Worm (Caenorhabditis elegans) whole organism, L4 larva: ENCODE data around the gene oac-53.

Experiments used
- D1046.2 ChIP-seq: fragments of 200-800 bp; sonication (Bioruptor generic); IDR thresholded peaks from 2 replicates; pipeline ENCODE4 v1.3.6; 2022; ENCODE audit warnings: missing genetic modification characterization, missing compliant biosample characterization
- F37D6.2 ChIP-seq: sonication (generic microtip); optimal IDR thresholded peaks from 2 replicates; lab custom pipeline; 2016; ENCODE audit warnings: mild to moderate bottlenecking, missing genetic modification characterization, missing compliant biosample characterization
- F44E2.7 ChIP-seq: fragments of 200-800 bp; sonication (Bioruptor generic); IDR thresholded peaks from 2 replicates; pipeline ENCODE4 v2.1.2; 2022; ENCODE audit warnings: missing genetic modification characterization, missing compliant biosample characterization
- R02D3.7 ChIP-seq: fragments of 150-350 bp; sonication (generic microtip); optimal IDR thresholded peaks from 3 replicates; lab custom pipeline; 2014; ENCODE audit warnings: missing biosample characterization, missing genetic modification characterization
- Y105C5A.15 ChIP-seq: fragments of 200-800 bp; sonication (Bioruptor generic); IDR thresholded peaks from 2 replicates; pipeline ENCODE4 v1.3.6; 2022; ENCODE audit warnings: missing genetic modification characterization, missing compliant biosample characterization
- aha-1 ChIP-seq: fragments of 150-350 bp; peaks from one replicate; lab custom pipeline; 2014; ENCODE audit warnings: missing biosample characterization, missing genetic modification characterization
- arid-1 ChIP-seq: fragments of 200-800 bp; sonication (Bioruptor generic); conservative IDR thresholded peaks from 2 replicates; pipeline ENCODE4 v1.3.6; 2022; ENCODE audit warnings: missing genetic modification reagents, missing genetic modification characterization, missing compliant biosample characterization
- ceh-44 ChIP-seq: fragments of 200-800 bp; sonication (Bioruptor generic); IDR thresholded peaks from 2 replicates; pipeline ENCODE4 v1.3.6; 2022; ENCODE audit warnings: missing genetic modification reagents, missing genetic modification characterization, missing compliant biosample characterization
- ceh-82 ChIP-seq: sonication (generic microtip); optimal IDR thresholded peaks from 2 replicates; lab custom pipeline; 2017; ENCODE audit warnings: missing biosample characterization, missing genetic modification characterization
- ctbp-1 ChIP-seq: fragments of 200-800 bp; sonication (Bioruptor generic); IDR thresholded peaks from 2 replicates; pipeline ENCODE4 v1.3.6; 2022; ENCODE audit warnings: missing genetic modification reagents, missing genetic modification characterization, missing compliant biosample characterization
- daf-16 ChIP-seq, 3 experiments: sonication (generic microtip); optimal IDR thresholded peaks; 2 replicates each; lab custom pipeline; 2016 to 2017; ENCODE audit warnings: missing genetic modification characterization in 3 of 3, missing genetic modification reagents in 3 of 3, mild to moderate bottlenecking in 2 of 3, missing compliant biosample characterization in 2 of 3, missing biosample characterization in 1 of 3, moderate library complexity in 1 of 3
- daf-19 ChIP-seq: fragments of 200-800 bp; sonication (Bioruptor generic); conservative IDR thresholded peaks from 2 replicates; pipeline ENCODE4 v1.3.6; 2022; ENCODE audit warnings: missing genetic modification characterization, missing compliant biosample characterization
- dmd-6 ChIP-seq: fragments of 200-800 bp; sonication (Bioruptor generic); IDR thresholded peaks from 2 replicates; pipeline ENCODE4 v1.3.6; 2022; ENCODE audit warnings: missing genetic modification reagents, missing genetic modification characterization, missing compliant biosample characterization
- dmd-8 ChIP-seq: fragments of 200-800 bp; sonication (Bioruptor generic); IDR thresholded peaks from 2 replicates; pipeline ENCODE4 v1.3.6; 2022; ENCODE audit warnings: missing genetic modification characterization, missing compliant biosample characterization
- duxl-1 ChIP-seq: sonication (generic microtip); optimal IDR thresholded peaks from 2 replicates; lab custom pipeline; 2016; ENCODE audit warnings: mild to moderate bottlenecking, missing genetic modification characterization, moderate library complexity, missing compliant biosample characterization; ENCODE audit not compliant: poor library complexity
- egl-43 ChIP-seq: fragments of 200-800 bp; sonication (Bioruptor generic); IDR thresholded peaks from 2 replicates; pipeline ENCODE4 v1.3.6; 2022; ENCODE audit warnings: missing genetic modification reagents, missing genetic modification characterization, missing compliant biosample characterization
- hif-1 ChIP-seq, 2 experiments: sonication (generic microtip); optimal IDR thresholded peaks; 2 replicates each; lab custom pipeline; 2016 to 2017; ENCODE audit warnings: missing compliant biosample characterization in 2 of 2, missing genetic modification characterization in 2 of 2, missing genetic modification reagents in 2 of 2, missing genotype in 2 of 2, mild to moderate bottlenecking in 1 of 2
- hlh-11 ChIP-seq: fragments of 200-800 bp; sonication (Bioruptor generic); optimal IDR thresholded peaks from 2 replicates; lab custom pipeline; 2018; ENCODE audit warnings: mild to moderate bottlenecking, missing genetic modification characterization, missing compliant biosample characterization
- hlh-30 ChIP-seq: sonication (generic microtip); optimal IDR thresholded peaks from 2 replicates; lab custom pipeline; 2017; ENCODE audit warnings: antibody characterized with exemption, mild to moderate bottlenecking, missing genetic modification characterization, missing compliant biosample characterization; ENCODE audit not compliant: insufficient read depth
- lim-7 ChIP-seq: fragments of 200-800 bp; sonication (Bioruptor generic); IDR thresholded peaks from 2 replicates; pipeline ENCODE4 v1.3.6; 2022; ENCODE audit warnings: missing genetic modification characterization, missing compliant biosample characterization
- lin-15B ChIP-seq: fragments of 150-350 bp; sonication (generic microtip); optimal IDR thresholded peaks from 3 replicates; lab custom pipeline; 2014; ENCODE audit warnings: missing biosample characterization, missing genetic modification characterization
- lin-39 ChIP-seq: fragments of 150-350 bp; optimal IDR thresholded peaks from 2 replicates; lab custom pipeline; 2014; ENCODE audit warnings: missing biosample characterization, missing genetic modification reagents, missing genetic modification characterization
- mep-1 ChIP-seq: fragments of 150-350 bp; sonication (generic microtip); optimal IDR thresholded peaks from 3 replicates; lab custom pipeline; 2014; ENCODE audit warnings: missing biosample characterization, missing genetic modification characterization
- mxl-2 ChIP-seq: fragments of 200-800 bp; sonication (Bioruptor generic); conservative IDR thresholded peaks from 2 replicates; pipeline ENCODE4 v1.3.6; 2022; ENCODE audit warnings: missing genetic modification reagents, missing genetic modification characterization, missing compliant biosample characterization
- mxl-3 ChIP-seq: fragments of 200-800 bp; sonication (Bioruptor generic); optimal IDR thresholded peaks from 2 replicates; lab custom pipeline; 2018; ENCODE audit warnings: mild to moderate bottlenecking, missing genetic modification characterization, missing compliant biosample characterization
- nhr-10 ChIP-seq: fragments of 150-350 bp; optimal IDR thresholded peaks from 2 replicates; lab custom pipeline; 2014; ENCODE audit warnings: missing biosample characterization, missing genetic modification characterization
- nhr-11 ChIP-seq: fragments of 150-350 bp; optimal IDR thresholded peaks from 2 replicates; lab custom pipeline; 2014; ENCODE audit warnings: missing biosample characterization, missing genetic modification characterization
- nhr-237 ChIP-seq: sonication (generic microtip); optimal IDR thresholded peaks from 2 replicates; lab custom pipeline; 2017; ENCODE audit warnings: missing biosample characterization, missing genetic modification characterization
- nhr-25 ChIP-seq: sonication (generic microtip); optimal IDR thresholded peaks from 2 replicates; lab custom pipeline; 2017; ENCODE audit warnings: missing genetic modification characterization, mild to moderate bottlenecking, missing compliant biosample characterization, antibody characterized with exemption, moderate library complexity, borderline replicate concordance; ENCODE audit not compliant: insufficient read depth
- nhr-41 ChIP-seq: fragments of 200-800 bp; sonication (Bioruptor generic); IDR thresholded peaks from 2 replicates; pipeline ENCODE4 v1.3.6; 2022; ENCODE audit warnings: missing genetic modification reagents, missing genetic modification characterization, missing compliant biosample characterization
- pha-4 ChIP-seq, 2 experiments: fragments of 150-350 bp in 1 of 2; fragments of 200-800 bp in 1 of 2; sonication (Bioruptor generic) in 1 of 2; IDR thresholded peaks in 1 of 2; optimal IDR thresholded peaks in 1 of 2; 2 replicates each; pipeline versions ENCODE4 v1.3.6 to Lab custom; 2014 to 2022; ENCODE audit warnings: missing genetic modification characterization in 2 of 2, missing genetic modification reagents in 2 of 2, missing biosample characterization in 1 of 2, missing compliant biosample characterization in 1 of 2
- rbr-2 ChIP-seq: sonication (generic microtip); optimal IDR thresholded peaks from 2 replicates; lab custom pipeline; 2016; ENCODE audit warnings: missing genotype, missing genetic modification characterization, missing compliant biosample characterization
- skn-1 ChIP-seq: fragments of 150-350 bp; optimal IDR thresholded peaks from 2 replicates; lab custom pipeline; 2014; ENCODE audit warnings: missing biosample characterization, missing genetic modification characterization
- tra-1 ChIP-seq: fragments of 200-800 bp; sonication (Bioruptor generic); IDR thresholded peaks from 2 replicates; pipeline ENCODE4 v1.3.6; 2022; ENCODE audit warnings: missing genetic modification reagents, missing genetic modification characterization, missing compliant biosample characterization
- unc-62 ChIP-seq, 3 experiments: fragments of 150-350 bp in 1 of 3; sonication (generic microtip); optimal IDR thresholded peaks in 2 of 3; peaks in 1 of 3; 1 replicate in 1 of 3; 2 replicates in 2 of 3; lab custom pipeline; 2014 to 2017; ENCODE audit warnings: missing biosample characterization in 3 of 3, missing genetic modification characterization in 3 of 3, missing genetic modification reagents in 3 of 3, missing genotype in 1 of 3
- zfp-3 ChIP-seq: fragments of 200-800 bp; sonication (Bioruptor generic); conservative IDR thresholded peaks from 2 replicates; pipeline ENCODE4 v1.3.6; 2022; ENCODE audit warnings: missing genetic modification reagents, missing genetic modification characterization, missing compliant biosample characterization

The oac-53 gene

DNA sequence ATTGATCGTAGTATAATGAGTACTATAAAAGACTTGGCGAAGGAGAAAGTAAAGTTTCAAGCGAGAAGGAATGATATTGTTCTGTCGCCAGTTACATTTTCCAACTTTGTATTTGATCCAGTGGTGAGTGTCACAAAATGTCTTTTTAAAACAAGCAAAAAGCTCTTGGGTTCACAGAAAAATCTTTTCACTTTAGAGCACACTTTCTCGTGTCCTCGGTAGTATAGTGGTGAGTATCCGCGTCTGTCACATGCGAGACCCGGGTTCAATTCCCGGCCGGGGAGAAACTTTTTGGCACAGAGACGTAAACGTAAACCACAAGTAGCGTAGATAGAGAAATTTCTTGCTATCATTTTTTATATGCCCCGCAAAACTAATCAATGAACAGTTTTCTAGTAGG is 12.6 kb upstream of the oac-53 start (continued):
- TF ChIP-seq hlh-11 (tag; lab: Kevin White, UChicago) (no peak), nhr-237 (no peak), dmd-8 (peak; percentile 81; the same call in 1 of the 2 replicates), dmd-6 (GFP tag; lab: Robert Waterston, UW) (peak; percentile 43; the same call in 1 of the 2 replicates), F44E2.7 (0 out of 2 replicates have a peak, but pooled peaks have one; percentile 48), lim-7 (GFP tag; lab: Robert Waterston, UW) (peak; percentile 74), duxl-1 (tag; lab: Kevin White, UChicago) (peak; percentile 74), ctbp-1 (GFP tag; lab: Robert Waterston, UW) (no peak), hlh-30 (no peak), nhr-11 (tag; lab: Kevin White, UChicago) (no peak), F37D6.2 (no peak), mxl-3 (GFP tag; lab: Kevin White, UChicago) (no peak), lin-15B (no peak), zfp-3 (GFP tag; lab: Robert Waterston, UW) (0 out of 2 replicates have a peak, but pooled peaks have one; percentile 38), daf-16 (GFP tag; optimal IDR thresholded peaks at IDR 0.05; lab: Kevin White, UChicago) (no peak), daf-16 (tag; optimal IDR thresholded peaks at IDR 0.05; lab: Kevin White, UChicago) (peak; percentile 42), Y105C5A.15 (GFP tag; lab: Robert Waterston, UW) (no peak)

DNA sequence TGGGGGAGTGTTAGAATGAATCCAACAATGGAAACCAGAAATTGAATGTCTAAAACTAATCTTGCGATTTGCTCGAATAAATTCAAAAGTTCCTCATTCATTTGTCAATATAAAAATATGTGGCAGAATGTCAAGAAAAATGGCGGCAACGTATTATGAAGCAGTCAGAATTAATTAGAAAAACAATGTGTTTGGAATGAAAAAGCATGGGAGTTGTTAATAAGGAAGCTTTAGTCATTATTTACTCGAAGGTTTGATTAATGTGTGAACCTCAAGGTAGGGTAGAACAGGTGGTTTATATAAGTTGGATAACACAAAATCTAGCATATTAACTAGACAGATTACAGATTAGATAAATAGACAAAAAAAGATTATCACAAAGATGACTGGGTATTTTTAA is 10.4 kb upstream of the oac-53 start, which contains the start of gene srw-76:
TSS of gene srw-76 (minus strand) at position 101 of the 400 bp plus-strand sequence.
- no peak for TF ChIP-seq ceh-82 (tag; lab: Kevin White, UChicago)

DNA sequence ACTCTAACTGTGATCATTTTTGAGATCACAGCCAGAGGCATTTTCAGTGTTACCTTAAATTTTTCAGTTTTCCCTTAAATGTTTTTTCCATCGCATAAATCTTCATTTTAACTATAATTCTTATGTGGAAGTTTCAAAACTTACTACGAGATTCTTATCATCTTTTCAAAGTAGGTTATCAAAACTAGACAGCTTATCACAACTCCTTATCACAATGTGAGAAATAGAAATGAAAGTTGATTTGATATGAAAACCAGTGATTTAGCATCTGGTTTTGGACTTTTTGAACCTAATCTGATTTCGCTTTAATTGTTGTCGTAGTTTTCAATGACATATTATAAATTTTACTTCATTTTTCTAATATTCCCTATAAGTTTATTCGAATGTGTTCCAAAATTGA is 8.1 kb upstream of the oac-53 start, which contains the start of gene mltn-11:
TSS of gene mltn-11 (plus strand) at position 276 of the 400 bp plus-strand sequence.
- TF ChIP-seq D1046.2 (GFP tag; lab: Robert Waterston, UW) (no peak), nhr-10 (tag; lab: Kevin White, UChicago) (no peak), skn-1 (tag; lab: Kevin White, UChicago) (no peak)

DNA sequence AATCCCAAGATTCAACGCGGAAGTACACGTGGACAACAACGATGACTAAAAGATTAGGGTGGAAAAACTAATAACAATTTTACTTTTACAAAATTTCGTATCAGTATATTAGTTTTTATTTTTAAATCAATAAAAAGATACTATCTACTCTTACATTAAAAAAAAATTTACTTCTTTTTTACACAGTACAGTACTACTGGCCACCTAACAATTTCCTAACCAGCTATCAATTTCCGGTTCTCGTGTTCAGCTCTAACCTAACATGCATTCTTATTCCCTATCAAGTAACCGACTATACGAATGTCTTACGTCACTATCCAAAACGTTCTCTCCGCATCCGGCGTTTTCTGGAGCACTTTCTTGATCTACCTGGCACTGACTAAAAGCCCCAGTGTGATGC is 1.8 kb upstream of the oac-53 start, which contains the start of gene srd-21:
TSS of gene srd-21 (plus strand) at position 301 of the 400 bp plus-strand sequence.
- TF ChIP-seq unc-62 (GFP tag; optimal IDR thresholded peaks at IDR 0.05 in 1 of 2; lab: Kevin White, UChicago): peak in 1 of 2 experiments; percentile 27
- no peak for TF ChIP-seq unc-62 (tag; optimal IDR thresholded peaks at IDR 0.05; lab: Kevin White, UChicago)
- no peak for TF ChIP-seq nhr-25
- TF ChIP-seq aha-1 (tag; lab: Kevin White, UChicago): peak; percentile 58

DNA sequence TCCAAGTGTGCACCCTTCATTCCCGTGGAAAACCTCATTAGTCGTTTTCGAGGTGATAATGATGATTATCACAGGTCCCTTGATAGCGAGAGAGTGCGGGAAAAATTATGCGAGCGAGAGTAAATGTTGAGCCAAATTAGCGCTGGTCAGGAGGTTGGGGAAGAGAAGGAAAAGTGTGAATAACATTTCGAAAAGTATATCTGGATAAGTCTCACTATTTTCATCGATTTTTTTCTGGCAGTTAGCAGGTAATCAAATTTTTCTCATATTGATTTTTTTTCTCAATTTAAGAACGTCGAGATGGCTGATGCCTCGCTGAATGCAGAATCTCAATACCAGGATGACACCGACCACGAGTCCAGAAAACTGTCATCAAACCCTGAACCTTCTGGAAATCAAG is 1.2 kb upstream of the oac-53 start, which contains the start of gene W06G6.2:
TSS of gene W06G6.2 (plus strand) at position 301 of the 400 bp plus-strand sequence.
- no peak for TF ChIP-seq nhr-11 (tag; lab: Kevin White, UChicago)
- no peak for TF ChIP-seq mep-1 (tag; lab: Kevin White, UChicago)
- no peak for TF ChIP-seq arid-1 (GFP tag; lab: Robert Waterston, UW)
- TF ChIP-seq lin-39 (tag; lab: Kevin White, UChicago): no peak
- TF ChIP-seq hif-1 (tag; optimal IDR thresholded peaks at IDR 0.05; lab: Kevin White, UChicago): no peak
- no peak for TF ChIP-seq rbr-2 (tag; lab: Kevin White, UChicago)
- no peak for TF ChIP-seq daf-19
- TF ChIP-seq mxl-2: no peak
- no peak for TF ChIP-seq nhr-41 (GFP tag; lab: Robert Waterston, UW)
- no peak for TF ChIP-seq egl-43 (GFP tag; lab: Robert Waterston, UW)
- no peak for TF ChIP-seq pha-4 (GFP tag; IDR thresholded peaks at IDR 0.05; lab: Robert Waterston, UW)
- no peak for TF ChIP-seq pha-4 (tag; optimal IDR thresholded peaks at IDR 0.05; lab: Kevin White, UChicago)
- no peak for TF ChIP-seq R02D3.7 (tag; lab: Kevin White, UChicago)
- TF ChIP-seq tra-1 (GFP tag; lab: Robert Waterston, UW): no peak
- no peak for TF ChIP-seq ceh-44 (GFP tag; lab: Robert Waterston, UW)
